Fruit fly (Drosophila melanogaster) Kc167 (cell line): ENCODE measurements around the gene I-2.

ENCODE experiments used
- Myc ChIP-seq: fragments of >200 bp; optimal IDR thresholded peaks from 2 replicates; lab custom pipeline; 2017; ENCODE audit warnings: missing external identifiers
- Sin3A ChIP-seq: fragments of >200 bp; optimal IDR thresholded peaks from 2 replicates; lab custom pipeline; 2018; ENCODE audit warnings: missing external identifiers
- h ChIP-seq: fragments of >200 bp; optimal IDR thresholded peaks from 3 replicates; lab custom pipeline; 2018; ENCODE audit warnings: missing external identifiers
- insv ChIP-seq: fragments of >200 bp; optimal IDR thresholded peaks from 3 replicates; lab custom pipeline; 2018; ENCODE audit warnings: missing external identifiers
- psq ChIP-seq: fragments of >200 bp; optimal IDR thresholded peaks from 2 replicates; lab custom pipeline; 2017; ENCODE audit warnings: missing external identifiers
- ttk ChIP-seq: sonication (Bioruptor generic); optimal IDR thresholded peaks from 2 replicates; lab custom pipeline; 2017; ENCODE audit warnings: missing external identifiers

The I-2 gene

DNA sequence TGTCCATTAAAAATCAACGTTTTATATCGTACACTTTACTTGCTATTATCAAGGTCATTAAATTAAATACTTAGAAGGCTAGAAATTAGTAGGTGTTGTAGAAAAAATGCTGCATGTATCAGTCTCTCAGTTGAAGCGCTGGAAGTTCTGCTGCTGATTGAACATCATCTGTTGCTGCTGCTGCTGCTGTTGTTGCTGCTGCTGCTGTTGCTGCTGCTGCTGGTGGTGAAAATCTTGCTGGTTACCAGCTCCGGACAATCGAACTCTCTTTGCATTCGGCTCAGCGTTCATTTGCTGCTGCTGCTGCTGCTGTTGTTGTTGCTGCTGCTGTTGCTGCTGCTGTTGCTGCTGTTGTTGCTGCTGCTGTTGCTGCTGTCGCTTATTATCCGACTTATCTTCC, 448 bp upstream of the I-2 start:
- TF ChIP-seq insv (no peak), ttk (lab: Kevin White, UChicago) (no peak), psq (lab: Kevin White, UChicago) (no peak), Sin3A (lab: Kevin White, UChicago) (no peak), h (no peak), Myc (lab: Kevin White, UChicago) (no peak)

DNA sequence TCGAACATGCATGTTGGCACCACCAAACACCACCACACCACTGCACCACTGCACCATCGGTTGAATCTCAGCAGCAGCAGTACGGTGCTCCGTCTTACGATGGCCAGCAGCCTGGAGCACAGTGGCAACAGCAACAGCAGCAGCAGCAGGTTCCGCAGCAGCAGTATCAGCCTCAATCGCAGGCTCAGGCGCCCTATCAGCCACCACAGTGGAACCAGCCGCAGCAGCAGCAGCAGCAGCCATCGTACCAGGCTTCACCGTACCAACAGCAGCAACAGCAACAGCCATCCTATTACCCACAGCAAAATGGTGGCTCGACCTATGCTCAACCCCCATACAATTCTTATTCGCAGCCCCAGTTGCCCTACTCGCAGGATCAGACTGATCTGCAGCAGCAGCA, 4.5 kb downstream of the I-2 start:
- TF ChIP-seq psq (lab: Kevin White, UChicago) (no peak), ttk (lab: Kevin White, UChicago) (no peak), Myc (lab: Kevin White, UChicago) (no peak)

DNA sequence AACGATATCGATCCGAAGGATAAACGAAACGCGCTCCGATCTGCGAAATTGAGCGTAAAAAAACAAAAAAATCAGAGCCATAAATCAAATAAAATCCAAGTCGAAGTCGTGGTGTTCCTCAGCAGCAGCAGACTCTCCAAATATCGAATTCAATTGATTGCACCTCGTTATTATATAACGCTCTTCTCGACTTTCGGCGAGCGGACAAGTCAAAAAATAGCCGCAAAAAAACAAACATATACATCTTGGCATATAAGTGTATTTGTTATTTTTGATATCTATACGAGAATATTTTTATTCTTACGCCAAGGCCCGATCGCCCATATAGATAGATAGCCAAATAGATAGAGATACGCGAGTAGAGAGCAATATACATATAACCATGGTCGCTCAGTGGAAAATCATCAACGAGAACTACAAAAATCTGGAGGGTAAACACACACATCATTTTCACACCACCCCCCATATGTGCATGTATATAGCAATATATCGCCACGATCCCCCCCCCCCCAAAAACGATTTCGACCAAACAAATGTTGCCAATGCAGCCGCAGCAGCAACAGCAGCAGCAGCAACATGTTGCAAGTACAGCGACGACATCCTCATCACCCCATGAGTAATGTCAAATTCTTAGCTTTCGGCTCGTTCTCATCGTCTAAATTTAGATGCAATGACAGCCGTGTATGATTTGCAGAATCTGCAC, 6.8 kb downstream of the I-2 start:
- TF ChIP-seq insv (no peak), h (no peak), ttk (lab: Kevin White, UChicago) (no peak), Sin3A (lab: Kevin White, UChicago) (no peak), Myc (lab: Kevin White, UChicago) (no peak), psq (lab: Kevin White, UChicago) (no peak)

- TF ChIP-seq Myc (lab: Kevin White, UChicago): no peak
- TF ChIP-seq Sin3A (lab: Kevin White, UChicago): no peak
- TF ChIP-seq insv: no peak
- TF ChIP-seq ttk (lab: Kevin White, UChicago): no peak
- no peak for TF ChIP-seq h
- TF ChIP-seq psq (lab: Kevin White, UChicago): no peak
Observed at dm6 chr3L:9829154-9829553, 7.5 kb downstream of the I-2 start.

DNA sequence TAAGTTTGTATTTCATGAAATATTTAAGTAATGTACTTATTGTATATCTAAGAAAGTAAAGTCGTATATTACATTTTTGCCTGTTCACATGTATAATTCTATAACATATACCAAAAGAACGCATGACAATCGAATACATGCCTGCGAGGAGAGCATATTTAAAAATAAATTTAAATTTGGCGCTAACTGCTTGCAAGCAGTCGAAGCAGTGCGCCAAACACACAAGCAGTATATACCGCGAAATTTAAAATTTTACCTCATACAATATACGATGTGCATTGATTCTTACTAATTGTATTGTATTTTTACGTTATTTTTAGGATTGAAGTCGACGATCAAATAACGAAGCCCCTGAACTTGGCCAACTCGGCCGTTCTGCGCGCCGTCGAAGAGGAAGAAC, 12.4 kb downstream of the I-2 start:
- TF ChIP-seq Myc (lab: Kevin White, UChicago): no peak
- TF ChIP-seq psq (lab: Kevin White, UChicago): no peak

DNA sequence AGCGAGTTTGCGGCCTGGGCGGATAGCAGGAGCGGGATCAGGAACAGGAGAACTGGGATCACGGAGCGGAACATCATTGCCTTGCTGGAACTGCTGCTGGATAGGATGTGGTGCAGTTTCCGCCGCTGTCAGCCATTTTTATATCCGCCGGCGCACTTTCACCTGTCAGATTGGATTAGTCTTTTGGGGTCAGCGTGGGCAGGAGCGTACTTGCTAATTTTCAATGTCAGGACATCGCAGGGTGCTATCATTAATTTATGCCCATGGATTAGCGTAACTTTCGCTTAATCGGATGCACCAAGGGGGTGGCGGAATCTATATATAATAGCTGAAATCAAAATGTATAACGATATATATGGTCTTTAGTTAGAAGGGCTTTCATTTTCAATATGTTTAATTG, 12.8 kb downstream of the I-2 start, which contains the start of gene Ilp5:
TSS of gene Ilp5 (minus strand) at position 101 of the 400 bp plus-strand sequence.
- TF ChIP-seq Myc (lab: Kevin White, UChicago): no peak
- no peak for TF ChIP-seq h
- TF ChIP-seq psq (lab: Kevin White, UChicago): no peak
- TF ChIP-seq insv: no peak
- TF ChIP-seq ttk (lab: Kevin White, UChicago): no peak
- no peak for TF ChIP-seq Sin3A (lab: Kevin White, UChicago)

DNA sequence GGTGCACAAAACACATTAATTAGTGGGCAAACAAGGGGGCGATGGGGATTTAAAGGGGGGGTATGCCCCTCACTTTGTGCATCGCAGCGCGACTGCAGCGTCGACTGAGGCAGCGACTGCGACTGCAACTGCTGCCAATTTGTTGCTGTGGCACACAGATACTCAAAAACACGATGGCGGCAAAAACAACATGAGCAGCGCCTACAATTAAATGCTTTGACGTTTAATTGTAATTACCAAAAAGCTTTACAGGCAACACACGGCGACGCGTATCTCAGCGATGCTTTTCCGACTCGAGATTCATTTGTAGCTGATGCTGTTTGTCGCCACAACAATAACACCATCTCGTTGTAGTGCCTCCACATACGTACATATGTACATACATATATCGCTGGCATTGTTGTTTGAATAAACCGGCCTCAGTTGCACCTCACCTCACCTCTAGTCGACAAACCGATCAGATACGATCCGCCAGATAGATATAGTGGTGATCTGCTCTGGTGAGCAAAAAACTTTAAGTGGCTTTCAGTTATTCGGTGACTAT, 15.4 kb downstream of the I-2 start:
- TF ChIP-seq h (no peak), Sin3A (lab: Kevin White, UChicago) (no peak), Myc (lab: Kevin White, UChicago) (no peak), ttk (lab: Kevin White, UChicago) (no peak), psq (lab: Kevin White, UChicago) (no peak), insv (no peak)

DNA sequence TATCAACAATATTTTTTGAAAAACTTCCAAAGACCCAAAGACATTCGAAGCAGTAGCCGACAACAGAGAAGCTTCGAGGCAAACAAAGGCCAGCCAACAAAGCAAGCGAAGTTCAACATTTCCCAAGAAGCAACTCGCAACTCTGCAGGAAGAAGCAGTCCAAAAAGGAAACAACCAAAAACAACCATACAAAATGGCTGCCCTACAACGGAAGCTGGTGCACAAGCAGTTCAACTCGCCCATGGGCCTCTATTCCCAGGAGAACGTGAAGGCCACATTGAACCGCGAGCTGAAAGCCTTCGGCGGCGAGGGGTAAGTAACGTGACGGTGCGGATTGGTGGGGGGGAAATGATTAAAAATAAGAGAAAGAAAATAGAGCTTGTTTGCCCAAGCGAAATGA, 16.4 kb downstream of the I-2 start:
- TF ChIP-seq Sin3A (lab: Kevin White, UChicago) (no peak), insv (no peak), ttk (lab: Kevin White, UChicago) (no peak), Myc (lab: Kevin White, UChicago) (no peak), h (no peak)

- TF ChIP-seq Sin3A (lab: Kevin White, UChicago): no peak
- TF ChIP-seq Myc (lab: Kevin White, UChicago): no peak
- no peak for TF ChIP-seq ttk (lab: Kevin White, UChicago)
- TF ChIP-seq insv: no peak
- no peak for TF ChIP-seq h
- TF ChIP-seq psq (lab: Kevin White, UChicago): no peak
Observed at dm6 chr3L:9815705-9816104, 20.9 kb downstream of the I-2 start.

DNA sequence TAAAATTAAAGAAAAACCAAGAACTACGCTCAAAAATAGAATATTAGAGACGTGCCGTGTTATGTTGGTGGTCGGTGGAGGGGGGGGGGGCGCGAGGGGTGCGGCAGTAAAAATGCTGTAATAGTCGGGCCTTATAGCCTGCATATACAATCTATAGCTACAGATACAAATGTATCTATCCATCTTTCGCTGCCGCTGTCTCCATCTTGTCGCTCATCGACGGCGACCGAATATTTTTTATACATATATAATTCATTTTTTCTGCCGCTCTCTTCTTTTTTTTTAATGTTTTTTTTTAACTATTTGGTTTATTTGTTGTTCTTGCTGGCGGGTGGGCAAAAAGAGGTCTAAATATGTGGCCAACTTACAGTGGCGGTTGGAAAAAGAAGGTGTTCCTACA, 22.0 kb downstream of the I-2 start:
- TF ChIP-seq psq (lab: Kevin White, UChicago) (no peak), Sin3A (lab: Kevin White, UChicago) (no peak), insv (no peak), Myc (lab: Kevin White, UChicago) (no peak), ttk (lab: Kevin White, UChicago) (no peak), h (no peak)

dm6 chr3L:9813345-9813897, 23.2 kb downstream of the I-2 start, which contains the start of gene CG43897:
TSS of gene CG43897 (plus strand) at chr3L:9813847.
- no peak for TF ChIP-seq insv
- TF ChIP-seq psq (lab: Kevin White, UChicago): no peak
- no peak for TF ChIP-seq Sin3A (lab: Kevin White, UChicago)
- no peak for TF ChIP-seq ttk (lab: Kevin White, UChicago)
- no peak for TF ChIP-seq Myc (lab: Kevin White, UChicago)
- no peak for TF ChIP-seq h

DNA sequence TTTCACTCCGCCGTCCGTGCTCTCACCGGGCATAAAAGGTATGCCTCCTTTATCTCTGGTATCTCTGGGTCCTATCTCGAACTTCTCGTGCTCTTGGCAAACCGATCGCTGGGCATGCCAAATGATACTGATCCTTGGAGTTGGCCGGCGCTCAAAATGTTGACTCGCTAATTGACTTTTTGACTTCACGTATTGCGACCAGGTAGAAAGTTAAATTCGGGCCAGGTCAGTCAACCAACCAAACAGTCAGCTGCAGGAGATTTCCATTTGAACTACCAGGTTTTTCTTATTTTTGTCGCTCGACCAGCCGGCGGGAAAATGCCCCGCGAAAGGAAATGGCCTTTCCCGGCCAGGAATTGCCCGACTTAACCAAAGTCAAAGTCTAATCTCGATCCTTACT, 32.5 kb downstream of the I-2 start, which contains the start of gene Ilp4:
TSS of gene Ilp4 (minus strand) at position 139 of the 400 bp plus-strand sequence.
- TF ChIP-seq Sin3A (lab: Kevin White, UChicago) (no peak), h (no peak), psq (lab: Kevin White, UChicago) (no peak), ttk (lab: Kevin White, UChicago) (no peak), Myc (lab: Kevin White, UChicago) (no peak), insv (no peak)
